Fruit fly (Drosophila melanogaster): ENCODE results near the gene aly.

aly gene

DNA sequence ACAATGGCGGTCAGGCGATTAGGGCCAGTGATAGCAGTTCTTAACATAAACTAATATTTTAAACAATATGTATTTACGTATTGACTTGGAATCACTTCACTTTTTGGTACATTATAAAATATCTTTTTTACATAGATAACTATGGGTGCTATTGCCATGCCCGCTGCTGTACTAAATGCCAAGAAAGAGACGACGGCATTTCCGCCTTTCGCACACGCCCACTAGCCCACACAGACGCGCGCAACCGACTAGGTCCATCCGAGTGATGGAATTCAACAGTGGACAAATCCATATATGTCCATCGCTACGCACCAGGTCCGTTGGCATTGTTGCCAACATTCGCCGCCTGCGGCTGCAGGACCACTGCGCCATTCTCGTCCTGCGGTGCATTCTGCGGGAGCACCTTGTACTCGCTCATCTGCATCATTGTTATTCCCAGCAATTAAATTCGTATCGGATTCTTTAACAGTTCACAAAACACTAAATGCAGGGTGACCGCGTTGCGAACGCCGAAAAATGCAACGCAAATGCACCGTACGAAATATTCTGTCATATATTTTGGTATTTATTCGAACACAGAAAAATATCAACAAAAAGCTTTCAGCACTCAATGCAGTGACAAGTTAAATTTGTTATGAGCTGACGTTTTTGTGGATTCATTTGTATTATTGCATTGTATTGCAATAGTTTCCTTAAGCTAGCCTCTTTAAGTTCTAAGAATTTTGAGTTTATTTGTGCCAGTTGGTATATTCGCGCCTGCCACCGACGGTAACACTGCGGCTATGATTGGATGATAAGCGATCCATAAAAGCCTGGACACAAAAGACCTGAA is 20.2 kb upstream of the aly start, which contains the start of the genes scramb2 and Sk2 (continued):
- TF ChIP-seq CG1647 (GFP tag; optimal IDR thresholded peaks at IDR 0.05) (peak; percentile 83), CG9797 (GFP tag; optimal IDR thresholded peaks at IDR 0.05) (peak; percentile 95), vvl (GFP tag; IDR thresholded peaks at IDR 0.05) (peak; percentile 98), CG10431 (GFP tag; optimal IDR thresholded peaks at IDR 0.05) (peak; percentile 85), CG14050 (GFP tag; IDR thresholded peaks at IDR 0.05) (peak; percentile 91), wor (GFP tag; IDR thresholded peaks at IDR 0.05) (peak; percentile 90), CG15011 (GFP tag; optimal IDR thresholded peaks at IDR 0.05) (peak; percentile 92), CoRest (tag; optimal IDR thresholded peaks at IDR 0.05) (peak; percentile 94), Lpt (GFP tag; optimal IDR thresholded peaks at IDR 0.05) (no peak), phol (tag; optimal IDR thresholded peaks at IDR 0.05) (peak; percentile 93), CG11247 (GFP tag; IDR thresholded peaks at IDR 0.05) (peak; percentile 92), Nf-YC (tag; optimal IDR thresholded peaks at IDR 0.05) (peak; percentile 91), CG10321 (GFP tag; IDR thresholded peaks at IDR 0.05) (peak; percentile 82), CG12219 (GFP tag; optimal IDR thresholded peaks at IDR 0.05) (peak; percentile 95), Drgx (GFP tag; IDR thresholded peaks at IDR 0.05) (peak; percentile 98), Ets97D (GFP tag; optimal IDR thresholded peaks at IDR 0.05) (peak; percentile 60), Hr51 (GFP tag; optimal IDR thresholded peaks at IDR 0.05) (peak; percentile 83 to 96), CG8281 (tag; optimal IDR thresholded peaks at IDR 0.05) (peak; percentile 84), Sin3A (optimal IDR thresholded peaks at IDR 0.05) (peak; percentile 95), Atf3 (GFP tag; optimal IDR thresholded peaks at IDR 0.05) (peak; percentile 82), CG4404 (GFP tag; IDR thresholded peaks at IDR 0.05) (peak; percentile 82), p53 (GFP tag; optimal IDR thresholded peaks at IDR 0.05) (no peak), CG17802 (tag; optimal IDR thresholded peaks at IDR 0.05) (peak; percentile 74), Asciz (GFP tag; optimal IDR thresholded peaks at IDR 0.05) (peak; percentile 95), CG14667 (GFP tag; IDR thresholded peaks at IDR 0.05) (peak; percentile 88), pros (GFP tag; optimal IDR thresholded peaks at IDR 0.05) (peak; percentile 71), CG4282 (GFP tag; optimal IDR thresholded peaks at IDR 0.05) (peak; percentile 20), CG33213 (GFP tag; optimal IDR thresholded peaks at IDR 0.05) (peak; percentile 75), dysf (GFP tag; IDR thresholded peaks at IDR 0.05) (peak; percentile 96), crol (GFP tag; IDR thresholded peaks at IDR 0.05) (peak; percentile 37; the same call in 1 of the 2 replicates), Nf-YA (GFP tag; IDR thresholded peaks at IDR 0.05) (peak; percentile 91), eve (GFP tag; optimal IDR thresholded peaks at IDR 0.05) (no peak), Mrtf (GFP tag; IDR thresholded peaks at IDR 0.05) (peak; percentile 94), Elba2 (GFP tag; optimal IDR thresholded peaks at IDR 0.05) (peak; percentile 47), gsb (GFP tag; IDR thresholded peaks at IDR 0.05) (peak; percentile 94), tap (tag; optimal IDR thresholded peaks at IDR 0.05) (peak; percentile 94), CG17912 (GFP tag; optimal IDR thresholded peaks at IDR 0.05) (peak; percentile 85), unc-4 (GFP tag; IDR thresholded peaks at IDR 0.05; ENCODE audit: partially characterized antibody) (no peak), run (tag; optimal IDR thresholded peaks at IDR 0.05) (peak; percentile 90), luna (GFP tag; optimal IDR thresholded peaks at IDR 0.05) (peak; percentile 3), HmgZ (tag; optimal IDR thresholded peaks at IDR 0.05) (peak; percentile 96), Lim3 (GFP tag; IDR thresholded peaks at IDR 0.05) (peak; percentile 83; the same call in 1 of the 2 replicates), corto (GFP tag; optimal IDR thresholded peaks at IDR 0.05) (peak; percentile 42), ac (GFP tag; optimal IDR thresholded peaks at IDR 0.05) (peak; percentile 87), CG10654 (GFP tag; optimal IDR thresholded peaks at IDR 0.05) (peak; percentile 89), sens-2 (GFP tag; IDR thresholded peaks at IDR 0.05) (peak; percentile 94), CG9817 (tag; optimal IDR thresholded peaks at IDR 0.05) (peak; percentile 94), CG34224 (GFP tag; IDR thresholded peaks at IDR 0.05; ENCODE audit: partially characterized antibody) (no peak), jigr1 (GFP tag; IDR thresholded peaks at IDR 0.05) (peak; percentile 90), NfI (GFP tag; optimal IDR thresholded peaks at IDR 0.05) (peak; percentile 94)

Data from whole organism, embryonic.